Worm (Caenorhabditis elegans) whole organism, late embryonic: ENCODE results near the gene Y39A1A.21.

Experiments used
- C08G9.2 ChIP-seq: sonication (generic microtip); optimal IDR thresholded peaks from 2 replicates; lab custom pipeline; 2016; ENCODE audit warnings: mild to moderate bottlenecking, missing genetic modification characterization, moderate library complexity, missing compliant biosample characterization
- F13H6.1 ChIP-seq: sonication (generic microtip); optimal IDR thresholded peaks from 2 replicates; lab custom pipeline; 2016; ENCODE audit warnings: missing genetic modification characterization, missing compliant biosample characterization
- K02D7.2 ChIP-seq: sonication (generic microtip); optimal IDR thresholded peaks from 2 replicates; lab custom pipeline; 2017; ENCODE audit warnings: mild to moderate bottlenecking, missing genetic modification characterization, missing compliant biosample characterization
- ceh-14 ChIP-seq: sonication (generic microtip); optimal IDR thresholded peaks from 2 replicates; lab custom pipeline; 2016; ENCODE audit warnings: missing genotype, missing genetic modification characterization, missing compliant biosample characterization
- ceh-18 ChIP-seq: sonication (generic microtip); optimal IDR thresholded peaks from 2 replicates; lab custom pipeline; 2016; ENCODE audit warnings: missing genetic modification characterization, missing compliant biosample characterization
- ceh-22 ChIP-seq: sonication (generic microtip); optimal IDR thresholded peaks from 2 replicates; lab custom pipeline; 2017; ENCODE audit warnings: missing biosample characterization, missing genetic modification characterization
- ceh-30 ChIP-seq: fragments of 150-350 bp; optimal IDR thresholded peaks from 2 replicates; lab custom pipeline; 2014; ENCODE audit warnings: missing biosample characterization, missing genetic modification characterization
- ceh-48 ChIP-seq: sonication (generic microtip); optimal IDR thresholded peaks from 2 replicates; lab custom pipeline; 2016; ENCODE audit warnings: missing genetic modification characterization, inconsistent platforms, missing compliant biosample characterization
- che-1 ChIP-seq: sonication (generic microtip); optimal IDR thresholded peaks from 2 replicates; lab custom pipeline; 2016; ENCODE audit warnings: mild to moderate bottlenecking, missing genetic modification characterization, missing compliant biosample characterization
- dve-1 ChIP-seq: sonication (generic microtip); optimal IDR thresholded peaks from 2 replicates; lab custom pipeline; 2017; ENCODE audit warnings: antibody characterized with exemption, mild to moderate bottlenecking, missing genetic modification characterization, missing compliant biosample characterization
- elt-2 ChIP-seq: sonication (generic microtip); optimal IDR thresholded peaks from 2 replicates; lab custom pipeline; 2016; ENCODE audit warnings: missing genetic modification reagents, missing genetic modification characterization, missing compliant biosample characterization
- elt-4 ChIP-seq: sonication (generic microtip); optimal IDR thresholded peaks from 2 replicates; lab custom pipeline; 2016; ENCODE audit warnings: missing genetic modification characterization, missing compliant biosample characterization
- ets-4 ChIP-seq: sonication (generic microtip); optimal IDR thresholded peaks from 2 replicates; lab custom pipeline; 2016; ENCODE audit warnings: missing genetic modification characterization, missing compliant biosample characterization
- eyg-1 ChIP-seq: sonication (generic microtip); optimal IDR thresholded peaks from 2 replicates; lab custom pipeline; 2016; ENCODE audit warnings: missing genotype, missing genetic modification characterization, missing compliant biosample characterization
- fax-1 ChIP-seq: sonication (generic microtip); optimal IDR thresholded peaks from 2 replicates; lab custom pipeline; 2016; ENCODE audit warnings: missing genotype, missing genetic modification characterization, missing compliant biosample characterization
- fkh-6 ChIP-seq: sonication (generic microtip); optimal IDR thresholded peaks from 2 replicates; lab custom pipeline; 2016; ENCODE audit warnings: missing genetic modification characterization, missing compliant biosample characterization
- gmeb-2 ChIP-seq: sonication (generic microtip); optimal IDR thresholded peaks from 2 replicates; lab custom pipeline; 2016; ENCODE audit warnings: missing genetic modification characterization, inconsistent platforms, missing compliant biosample characterization
- hlh-13 ChIP-seq: fragments of 200-800 bp; sonication (Bioruptor generic); optimal IDR thresholded peaks from 2 replicates; lab custom pipeline; 2018; ENCODE audit warnings: mild to moderate bottlenecking, missing genetic modification characterization, missing compliant biosample characterization
- hlh-8 ChIP-seq: sonication (generic microtip); optimal IDR thresholded peaks from 2 replicates; lab custom pipeline; 2016; ENCODE audit warnings: missing genotype, missing genetic modification characterization, missing compliant biosample characterization
- lim-6 ChIP-seq: sonication (generic microtip); optimal IDR thresholded peaks from 2 replicates; lab custom pipeline; 2016; ENCODE audit warnings: missing genetic modification characterization, missing compliant biosample characterization
- madf-2 ChIP-seq: sonication (generic microtip); optimal IDR thresholded peaks from 2 replicates; lab custom pipeline; 2017; ENCODE audit warnings: missing genetic modification characterization, missing compliant biosample characterization
- mec-3 ChIP-seq: sonication (generic microtip); optimal IDR thresholded peaks from 2 replicates; lab custom pipeline; 2016; ENCODE audit warnings: borderline replicate concordance, missing genetic modification characterization, missing compliant biosample characterization
- nhr-11 ChIP-seq: fragments of 150-350 bp; optimal IDR thresholded peaks from 2 replicates; lab custom pipeline; 2014; ENCODE audit warnings: missing biosample characterization, missing genetic modification characterization
- odd-2 ChIP-seq: sonication (generic microtip); optimal IDR thresholded peaks from 2 replicates; lab custom pipeline; 2017; ENCODE audit warnings: antibody characterized with exemption, mild to moderate bottlenecking, missing genetic modification characterization, missing compliant biosample characterization
- pag-3 ChIP-seq: sonication (generic microtip); optimal IDR thresholded peaks from 2 replicates; lab custom pipeline; 2016; ENCODE audit warnings: missing compliant biosample characterization, missing genetic modification characterization, borderline replicate concordance
- pat-9 ChIP-seq: fragments of 200-800 bp; sonication (Bioruptor generic); optimal IDR thresholded peaks from 2 replicates; lab custom pipeline; 2018; ENCODE audit warnings: mild to moderate bottlenecking, missing genetic modification characterization, moderate library complexity, missing compliant biosample characterization
- pros-1 ChIP-seq: fragments of 150-350 bp; optimal IDR thresholded peaks from 2 replicates; lab custom pipeline; 2014; ENCODE audit warnings: missing biosample characterization, missing genetic modification reagents, missing genetic modification characterization
- rnt-1 ChIP-seq: sonication (generic microtip); optimal IDR thresholded peaks from 2 replicates; lab custom pipeline; 2016; ENCODE audit warnings: missing genetic modification characterization, missing compliant biosample characterization
- syd-9 ChIP-seq: sonication (generic microtip); optimal IDR thresholded peaks from 2 replicates; lab custom pipeline; 2016; ENCODE audit warnings: mild to moderate bottlenecking, missing genetic modification characterization, moderate library complexity, missing compliant biosample characterization
- tbx-7 ChIP-seq: sonication (generic microtip); optimal IDR thresholded peaks from 2 replicates; lab custom pipeline; 2016; ENCODE audit warnings: missing genotype, missing genetic modification characterization, missing compliant biosample characterization
- unc-42 ChIP-seq: sonication (generic microtip); optimal IDR thresholded peaks from 2 replicates; lab custom pipeline; 2016; ENCODE audit warnings: missing genotype, missing genetic modification characterization, missing compliant biosample characterization
- unc-86 ChIP-seq: sonication (generic microtip); optimal IDR thresholded peaks from 2 replicates; lab custom pipeline; 2016; ENCODE audit warnings: missing genetic modification characterization, missing compliant biosample characterization
- zip-5 ChIP-seq: sonication (generic microtip); optimal IDR thresholded peaks from 2 replicates; lab custom pipeline; 2016; ENCODE audit warnings: missing genetic modification characterization, missing compliant biosample characterization
- ztf-16 ChIP-seq: sonication (generic microtip); optimal IDR thresholded peaks from 2 replicates; lab custom pipeline; 2017; ENCODE audit warnings: missing genetic modification characterization, missing compliant biosample characterization

Y39A1A.21 gene

ce11 chrIII:10719057-10719456, 12.2 kb upstream of the Y39A1A.21 start:
- no peak for TF ChIP-seq fax-1 (tag; lab: Kevin White, UChicago)
- peak; percentile 4 for TF ChIP-seq ets-4

- TF ChIP-seq hlh-13 (GFP tag; lab: Kevin White, UChicago), result no peak
- no peak for TF ChIP-seq C08G9.2 (tag; lab: Kevin White, UChicago)
- no peak for TF ChIP-seq F13H6.1 (tag; lab: Kevin White, UChicago)
- no peak for TF ChIP-seq pag-3 (tag; lab: Kevin White, UChicago)
- TF ChIP-seq ceh-30 (tag; lab: Kevin White, UChicago), result no peak
- TF ChIP-seq rnt-1 (tag; lab: Kevin White, UChicago), result no peak
- TF ChIP-seq ceh-48 (tag; lab: Kevin White, UChicago), result no peak
- TF ChIP-seq elt-4 (tag; lab: Kevin White, UChicago), result no peak
- TF ChIP-seq eyg-1, result no peak
- TF ChIP-seq lim-6, result no peak
- no peak for TF ChIP-seq ceh-18
- TF ChIP-seq, all 69 proteins: peak for 0
Observed at ce11 chrIII:10718078-10718477, 11.3 kb upstream of the Y39A1A.21 start.

DNA sequence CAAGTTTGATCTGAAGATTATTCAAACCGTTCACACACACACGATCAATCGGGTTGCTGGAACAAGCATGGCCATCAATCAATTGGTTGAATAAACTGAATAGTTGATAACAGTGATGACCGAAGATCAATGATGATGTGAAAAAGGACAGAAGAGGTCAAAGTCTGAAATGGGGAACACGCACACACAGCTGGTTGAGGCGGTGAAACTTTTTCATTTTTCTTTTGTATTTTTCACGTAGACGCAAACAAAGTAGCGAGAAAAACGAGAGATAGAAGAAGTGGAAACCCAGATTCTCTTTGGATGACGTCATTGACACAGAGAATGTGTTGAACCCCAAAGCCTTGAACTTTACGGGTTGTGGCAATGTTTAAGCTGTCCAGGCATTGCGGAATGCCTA, 10.7 kb upstream of the Y39A1A.21 start:
- no peak for TF ChIP-seq elt-2 (tag; lab: Kevin White, UChicago)
- no peak for TF ChIP-seq madf-2 (tag; lab: Kevin White, UChicago)

ce11 chrIII:10716091-10716490, 9.3 kb upstream of the Y39A1A.21 start, which contains the start of gene W09D10.4:
TSS of gene W09D10.4 (minus strand) at chrIII:10716191.
- no peak for TF ChIP-seq hlh-8 (tag; lab: Kevin White, UChicago)
- no peak for TF ChIP-seq dve-1
- no peak for TF ChIP-seq unc-42 (tag; lab: Kevin White, UChicago)
- TF ChIP-seq K02D7.2 (tag; lab: Kevin White, UChicago), result no peak
- TF ChIP-seq pros-1, result no peak
- TF ChIP-seq syd-9, result no peak
- no peak for TF ChIP-seq odd-2 (tag; lab: Kevin White, UChicago)
- TF ChIP-seq ceh-14 (tag; lab: Kevin White, UChicago), result no peak
- TF ChIP-seq nhr-11 (tag; lab: Kevin White, UChicago), result no peak
- no peak for TF ChIP-seq eyg-1
- TF ChIP-seq mec-3 (tag; lab: Kevin White, UChicago), result no peak
- no peak for TF ChIP-seq tbx-7 (tag; lab: Kevin White, UChicago)
- no peak for TF ChIP-seq che-1
- no peak for TF ChIP-seq gmeb-2 (tag; lab: Kevin White, UChicago)
- no peak for TF ChIP-seq ztf-16 (tag; lab: Kevin White, UChicago)

DNA sequence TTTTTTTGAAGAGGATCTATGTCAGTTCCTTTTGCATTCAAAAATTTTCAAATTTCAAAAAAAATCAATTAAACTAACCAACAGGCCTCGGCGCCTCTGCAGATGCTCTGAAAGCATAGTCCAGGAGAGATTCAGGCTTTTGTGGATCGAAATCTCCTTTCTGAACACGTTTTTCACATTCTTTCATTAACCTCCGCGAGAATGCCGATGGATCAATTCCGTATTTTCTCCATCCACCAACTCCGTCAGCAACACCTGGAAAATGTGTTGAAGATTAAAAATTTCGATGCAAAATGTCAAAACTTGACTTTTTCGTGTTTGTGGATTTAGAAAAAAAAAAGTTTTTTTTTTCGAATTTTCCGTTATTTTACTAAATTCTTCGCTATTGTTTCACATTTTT, 7.7 kb upstream of the Y39A1A.21 start:
- no peak for TF ChIP-seq ceh-30 (tag; lab: Kevin White, UChicago)
- TF ChIP-seq zip-5 (tag; lab: Kevin White, UChicago), result no peak
- TF ChIP-seq hlh-13 (GFP tag; lab: Kevin White, UChicago), result no peak
- TF ChIP-seq hlh-8 (tag; lab: Kevin White, UChicago), result no peak
- no peak for TF ChIP-seq ceh-22
- TF ChIP-seq fkh-6, result no peak
- no peak for TF ChIP-seq elt-2 (tag; lab: Kevin White, UChicago)
- no peak for TF ChIP-seq odd-2 (tag; lab: Kevin White, UChicago)
- TF ChIP-seq pat-9 (tag; lab: Kevin White, UChicago), result no peak
- no peak for TF ChIP-seq unc-86 (tag; lab: Kevin White, UChicago)
- no peak for TF ChIP-seq nhr-11 (tag; lab: Kevin White, UChicago)
- no peak for TF ChIP-seq unc-42 (tag; lab: Kevin White, UChicago)
